Fruit fly (Drosophila melanogaster) whole organism, embryonic: Measurements from ENCODE around the gene CG17187.

Source experiments
- Abd-B ChIP-seq: fragments of 200-800 bp; sonication (Bioruptor generic); optimal IDR thresholded peaks from 2 replicates; lab custom pipeline; 2018; ENCODE audit warnings: missing biosample characterization, mild to moderate bottlenecking, missing genetic modification characterization, moderate library complexity
- Bteb2 ChIP-seq: fragments of 200-800 bp; sonication (Bioruptor generic); optimal IDR thresholded peaks from 2 replicates; lab custom pipeline; 2016; ENCODE audit warnings: missing biosample characterization, missing genetic modification characterization
- CG10267 ChIP-seq: fragments of 200-800 bp; sonication (Bioruptor generic); optimal IDR thresholded peaks from 2 replicates; lab custom pipeline; 2018; ENCODE audit warnings: missing biosample characterization, mild to moderate bottlenecking, missing genetic modification characterization, moderate library complexity
- CG10366 ChIP-seq: fragments of 200-800 bp; sonication (Bioruptor generic); IDR thresholded peaks from 2 replicates; pipeline ENCODE4 v1.3.6; 2022; ENCODE audit warnings: missing biosample characterization, missing genetic modification characterization
- CG11093 ChIP-seq: fragments of 200-800 bp; sonication (Bioruptor generic); IDR thresholded peaks from 3 replicates; pipeline ENCODE4 v1.3.6; 2022; ENCODE audit warnings: missing biosample characterization, missing genetic modification characterization
- CG12219 ChIP-seq: fragments of 200-800 bp; sonication (Bioruptor generic); optimal IDR thresholded peaks from 3 replicates; lab custom pipeline; 2018; ENCODE audit warnings: missing biosample characterization, mild to moderate bottlenecking, missing genetic modification characterization
- CG15696 ChIP-seq: fragments of 200-800 bp; sonication (Bioruptor generic); optimal IDR thresholded peaks from 2 replicates; lab custom pipeline; 2019; ENCODE audit warnings: missing biosample characterization, mild to moderate bottlenecking, missing genetic modification characterization, moderate library complexity
- CG18262 ChIP-seq: fragments of 200-800 bp; optimal IDR thresholded peaks from 3 replicates; lab custom pipeline; 2019; ENCODE audit warnings: missing biosample characterization, mild to moderate bottlenecking, missing genetic modification characterization, moderate library complexity
- CG2889 ChIP-seq: fragments of 200-800 bp; sonication (Bioruptor generic); IDR thresholded peaks from 3 replicates; pipeline ENCODE4 v1.3.6; 2022; ENCODE audit warnings: missing biosample characterization, missing genetic modification characterization
- CG31365 ChIP-seq: fragments of 200-800 bp; sonication (Bioruptor generic); optimal IDR thresholded peaks from 2 replicates; lab custom pipeline; 2018; ENCODE audit warnings: missing biosample characterization, mild to moderate bottlenecking, missing genetic modification characterization
- CG32532 ChIP-seq: fragments of 200-800 bp; sonication (Bioruptor generic); IDR thresholded peaks from 2 replicates; pipeline ENCODE4 v1.3.6; 2022; ENCODE audit warnings: missing biosample characterization, missing genetic modification characterization
- CG32772 ChIP-seq: fragments of 200-800 bp; sonication (Bioruptor generic); IDR thresholded peaks from 2 replicates; pipeline ENCODE4 v1.3.6; 2022; ENCODE audit warnings: missing biosample characterization, missing genetic modification characterization
- CG4617 ChIP-seq: fragments of 200-800 bp; sonication (Bioruptor generic); optimal IDR thresholded peaks from 3 replicates; lab custom pipeline; 2016; ENCODE audit warnings: missing biosample characterization, missing genetic modification characterization, borderline replicate concordance
- CG4854 ChIP-seq: fragments of 200-800 bp; sonication (Bioruptor generic); optimal IDR thresholded peaks from 2 replicates; lab custom pipeline; 2016; ENCODE audit warnings: missing biosample characterization, missing genetic modification characterization, inconsistent platforms
- CG6254 ChIP-seq: fragments of 200-800 bp; sonication (Bioruptor generic); optimal IDR thresholded peaks from 3 replicates; lab custom pipeline; 2017; ENCODE audit warnings: mild to moderate bottlenecking, missing biosample characterization, missing genetic modification reagents, missing genetic modification characterization
- CG6272 ChIP-seq: fragments of 200-800 bp; sonication (Bioruptor generic); IDR thresholded peaks from 2 replicates; pipeline ENCODE4 v1.3.6; 2022; ENCODE audit warnings: missing biosample characterization, missing genetic modification characterization
- CG6689 ChIP-seq: fragments of 200-800 bp; sonication (Bioruptor generic); IDR thresholded peaks from 2 replicates; pipeline ENCODE4 v1.3.6; 2022; ENCODE audit warnings: missing biosample characterization, missing genetic modification characterization
- CG6854 ChIP-seq: fragments of 200-800 bp; sonication (Bioruptor generic); optimal IDR thresholded peaks from 3 replicates; lab custom pipeline; 2017; ENCODE audit warnings: missing biosample characterization, mild to moderate bottlenecking, missing genetic modification characterization
- CG7357 ChIP-seq: fragments of 200-800 bp; sonication (Bioruptor generic); IDR thresholded peaks from 3 replicates; pipeline ENCODE4 v1.3.6; 2022; ENCODE audit warnings: missing biosample characterization, missing genetic modification characterization
- CG8281 ChIP-seq: fragments of 200-800 bp; sonication (Bioruptor generic); optimal IDR thresholded peaks from 2 replicates; lab custom pipeline; 2018; ENCODE audit warnings: missing biosample characterization, mild to moderate bottlenecking, missing genetic modification characterization, moderate library complexity
- CG9215 ChIP-seq: fragments of 200-800 bp; sonication (Bioruptor generic); IDR thresholded peaks from 2 replicates; pipeline ENCODE4 v1.3.6; 2022; ENCODE audit warnings: missing biosample characterization, missing genetic modification characterization
- CrebB ChIP-seq: fragments of 200-800 bp; sonication (Bioruptor generic); optimal IDR thresholded peaks from 3 replicates; lab custom pipeline; 2018; ENCODE audit warnings: missing biosample characterization, mild to moderate bottlenecking, missing genetic modification characterization
- D19B ChIP-seq: fragments of 200-800 bp; sonication (Bioruptor generic); optimal IDR thresholded peaks from 2 replicates; lab custom pipeline; 2017; ENCODE audit warnings: missing biosample characterization, mild to moderate bottlenecking, missing genetic modification characterization
- Dll ChIP-seq: fragments of 200-800 bp; sonication (Bioruptor generic); IDR thresholded peaks from 4 replicates; pipeline ENCODE4 v1.3.6; 2022; ENCODE audit warnings: missing biosample characterization, missing genetic modification characterization; ENCODE audit not compliant: partially characterized antibody
- Doc3 ChIP-seq: fragments of 200-800 bp; sonication (Bioruptor generic); IDR thresholded peaks from 3 replicates; pipeline ENCODE4 v1.3.6; 2022; ENCODE audit warnings: missing biosample characterization, missing genetic modification characterization; ENCODE audit not compliant: partially characterized antibody
- Fer3 ChIP-seq: fragments of 200-800 bp; sonication (Bioruptor generic); optimal IDR thresholded peaks from 2 replicates; lab custom pipeline; 2018; ENCODE audit warnings: missing biosample characterization, mild to moderate bottlenecking, missing genetic modification characterization, moderate library complexity
- H2.0 ChIP-seq: fragments of 200-800 bp; sonication (Bioruptor generic); IDR thresholded peaks from 2 replicates; pipeline ENCODE4 v1.3.6; 2022; ENCODE audit warnings: missing biosample characterization, missing genetic modification characterization
- Hey ChIP-seq: fragments of 200-800 bp; sonication (Bioruptor generic); optimal IDR thresholded peaks from 3 replicates; lab custom pipeline; 2018; ENCODE audit warnings: missing biosample characterization, mild to moderate bottlenecking, missing genetic modification characterization
- Hr39 ChIP-seq: fragments of >200 bp; optimal IDR thresholded peaks from 2 replicates; lab custom pipeline; 2017
- Nf-YA ChIP-seq: fragments of 200-800 bp; sonication (Bioruptor generic); IDR thresholded peaks from 2 replicates; pipeline ENCODE4 v1.3.6; 2022; ENCODE audit warnings: missing biosample characterization, missing genetic modification characterization
- Sox102F ChIP-seq: fragments of 200-800 bp; sonication (Bioruptor generic); optimal IDR thresholded peaks from 2 replicates; lab custom pipeline; 2018; ENCODE audit warnings: missing biosample characterization, mild to moderate bottlenecking, missing genetic modification characterization, moderate library complexity
- ash1 ChIP-seq: fragments of 200-800 bp; sonication (Bioruptor generic); optimal IDR thresholded peaks from 2 replicates; lab custom pipeline; 2018; ENCODE audit warnings: missing biosample characterization, mild to moderate bottlenecking, missing genetic modification characterization
- ci ChIP-seq: fragments of 200-800 bp; sonication (Bioruptor generic); IDR thresholded peaks from 3 replicates; pipeline ENCODE4 v1.3.6; 2022; ENCODE audit warnings: missing biosample characterization, missing genetic modification characterization
- disco-r ChIP-seq: fragments of 200-800 bp; sonication (Bioruptor generic); optimal IDR thresholded peaks from 2 replicates; lab custom pipeline; 2016; ENCODE audit warnings: missing biosample characterization, missing genetic modification characterization
- ewg ChIP-seq: fragments of 200-800 bp; sonication (Bioruptor generic); optimal IDR thresholded peaks from 3 replicates; lab custom pipeline; 2017; ENCODE audit warnings: mild to moderate bottlenecking, missing biosample characterization, missing genetic modification reagents, missing genetic modification characterization
- gro ChIP-seq: fragments of 200-800 bp; sonication (Bioruptor generic); optimal IDR thresholded peaks from 2 replicates; lab custom pipeline; 2016; ENCODE audit warnings: missing biosample characterization, missing genetic modification characterization
- her ChIP-seq: fragments of 200-800 bp; sonication (Bioruptor generic); optimal IDR thresholded peaks from 2 replicates; lab custom pipeline; 2016; ENCODE audit warnings: missing biosample characterization, missing genetic modification characterization
- hth ChIP-seq: fragments of >200 bp; optimal IDR thresholded peaks from 2 replicates; lab custom pipeline; 2017; ENCODE audit warnings: inconsistent platforms
- lmd ChIP-seq: fragments of 200-800 bp; sonication (Bioruptor generic); IDR thresholded peaks from 2 replicates; pipeline ENCODE4 v1.3.6; 2022; ENCODE audit warnings: missing biosample characterization, missing genetic modification characterization
- lov ChIP-seq, 2 experiments: fragments of 200-800 bp in 1 of 2; fragments of >200 bp in 1 of 2; sonication (Bioruptor generic) in 1 of 2; IDR thresholded peaks in 1 of 2; optimal IDR thresholded peaks in 1 of 2; 2 replicates in 1 of 2; 3 replicates in 1 of 2; pipeline versions ENCODE4 v1.3.6 to Lab custom; 2017 to 2022; ENCODE audit warnings: missing biosample characterization in 1 of 2, missing genetic modification characterization in 1 of 2
- oc ChIP-seq: fragments of 200-800 bp; sonication (Bioruptor generic); optimal IDR thresholded peaks from 2 replicates; lab custom pipeline; 2018; ENCODE audit warnings: missing biosample characterization, mild to moderate bottlenecking, missing genetic modification characterization, moderate library complexity
- pfk ChIP-seq: fragments of 200-800 bp; sonication (Bioruptor generic); optimal IDR thresholded peaks from 2 replicates; lab custom pipeline; 2018; ENCODE audit warnings: missing biosample characterization, mild to moderate bottlenecking, missing genetic modification characterization, moderate library complexity
- pho ChIP-seq: fragments of 200-800 bp; sonication (Bioruptor generic); optimal IDR thresholded peaks from 2 replicates; lab custom pipeline; 2016; ENCODE audit warnings: missing biosample characterization, missing genetic modification characterization
- rib ChIP-seq: fragments of 200-800 bp; sonication (Bioruptor generic); IDR thresholded peaks from 2 replicates; pipeline ENCODE4 v1.3.6; 2022; ENCODE audit warnings: missing biosample characterization, missing genetic modification characterization
- sens-2 ChIP-seq: fragments of 200-800 bp; sonication (Bioruptor generic); IDR thresholded peaks from 2 replicates; pipeline ENCODE4 v1.3.6; 2022; ENCODE audit warnings: missing biosample characterization, missing genetic modification characterization
- sima ChIP-seq: fragments of 200-800 bp; sonication (Bioruptor generic); optimal IDR thresholded peaks from 2 replicates; lab custom pipeline; 2016; ENCODE audit warnings: missing biosample characterization, missing genetic modification characterization
- sqz ChIP-seq: fragments of 200-800 bp; sonication (Bioruptor generic); optimal IDR thresholded peaks from 3 replicates; lab custom pipeline; 2018; ENCODE audit warnings: missing biosample characterization, mild to moderate bottlenecking, missing genetic modification characterization
- tin ChIP-seq: fragments of 200-800 bp; sonication (Bioruptor generic); optimal IDR thresholded peaks from 3 replicates; lab custom pipeline; 2016; ENCODE audit warnings: missing biosample characterization, missing genetic modification characterization
- tio ChIP-seq: fragments of 200-800 bp; sonication (Bioruptor generic); optimal IDR thresholded peaks from 2 replicates; lab custom pipeline; 2017; ENCODE audit warnings: missing biosample characterization, missing genetic modification characterization, inconsistent platforms
- tup ChIP-seq: fragments of 200-800 bp; sonication (Bioruptor generic); optimal IDR thresholded peaks from 2 replicates; lab custom pipeline; 2016; ENCODE audit warnings: missing biosample characterization, mild to moderate bottlenecking, missing genetic modification characterization, moderate library complexity
- z ChIP-seq: fragments of 200-800 bp; sonication (Bioruptor generic); IDR thresholded peaks from 3 replicates; pipeline ENCODE4 v1.3.6; 2022; ENCODE audit warnings: missing biosample characterization, missing genetic modification characterization

The CG17187 gene

DNA sequence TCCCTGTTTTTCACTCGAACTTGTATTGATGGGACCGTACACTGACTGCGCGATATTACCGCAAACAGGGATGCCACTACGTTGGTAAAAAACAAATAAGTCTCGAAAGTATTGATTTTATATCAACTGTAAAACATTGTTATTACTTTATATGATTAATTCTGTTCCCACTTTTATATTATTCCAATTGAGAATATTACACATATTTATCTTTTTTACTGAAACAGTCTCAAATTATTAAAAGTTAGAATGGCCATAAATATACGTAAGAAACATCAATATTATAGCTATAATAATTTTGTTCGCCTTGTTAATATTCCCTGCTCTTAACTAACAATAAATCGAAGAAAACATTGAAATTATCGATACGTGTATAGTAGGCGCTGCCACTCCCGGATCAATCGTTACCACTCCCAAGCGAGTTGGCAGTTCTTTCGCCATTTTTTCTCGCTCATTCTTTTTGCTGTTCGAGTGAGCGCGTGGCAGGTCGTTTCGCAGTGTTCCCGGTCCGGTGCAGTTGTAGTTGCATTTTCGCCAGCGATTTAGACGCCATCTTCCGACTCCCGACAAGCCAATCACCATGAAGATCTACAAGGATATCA is 21.8 kb downstream of the CG17187 start, which contains the start of the genes SdhC and Tctp (continued):
- TF ChIP-seq tin (GFP tag; lab: Kevin White, UChicago) = peak; percentile 49
- TF ChIP-seq lmd (GFP tag; lab: Robert Waterston, UW) = no peak
- TF ChIP-seq CG7357 (GFP tag; lab: Robert Waterston, UW) = no peak
- TF ChIP-seq Bteb2 (GFP tag; lab: Kevin White, UChicago) = peak; percentile 46
- no peak for TF ChIP-seq CG8281 (tag; lab: Kevin White, UChicago)
- peak; percentile 55 for TF ChIP-seq pho (GFP tag; lab: Kevin White, UChicago)
- no peak for TF ChIP-seq tio (GFP tag; lab: Kevin White, UChicago)
- no peak for TF ChIP-seq CrebB (tag; lab: Kevin White, UChicago)
- no peak for TF ChIP-seq CG31365 (tag; lab: Kevin White, UChicago)
- peak; percentile 38 for TF ChIP-seq CG4617 (GFP tag; lab: Kevin White, UChicago)
- no peak for TF ChIP-seq CG6254
- TF ChIP-seq ash1 (GFP tag; lab: Kevin White, UChicago) = no peak
- no peak for TF ChIP-seq disco-r (GFP tag; lab: Kevin White, UChicago)
- no peak for TF ChIP-seq CG11093 (GFP tag; lab: Robert Waterston, UW)
- no peak for TF ChIP-seq sima (GFP tag; lab: Kevin White, UChicago)
- 0 out of 2 replicates have a peak, but pooled peaks have one; percentile 33 for TF ChIP-seq CG6272
- peak; percentile 57 for TF ChIP-seq CG15696
- no peak for TF ChIP-seq z
- TF ChIP-seq ewg = peak; percentile 17
- no peak for TF ChIP-seq oc
- TF ChIP-seq lov (optimal IDR thresholded peaks at IDR 0.05; lab: Kevin White, UChicago) = no peak
- no peak for TF ChIP-seq lov (GFP tag; IDR thresholded peaks at IDR 0.05; lab: Robert Waterston, UW)
- TF ChIP-seq Abd-B (GFP tag; lab: Kevin White, UChicago) = peak; percentile 46
- peak; percentile 74; the same call in 1 of the 2 replicates for TF ChIP-seq rib (GFP tag; lab: Robert Waterston, UW)
- no peak for TF ChIP-seq CG6689
- TF ChIP-seq CG18262 (tag; lab: Kevin White, UChicago) = peak; percentile 62
- no peak for TF ChIP-seq CG4854 (GFP tag; lab: Kevin White, UChicago)
- TF ChIP-seq pfk (GFP tag; lab: Kevin White, UChicago) = peak; percentile 27
- TF ChIP-seq CG32772 (GFP tag; lab: Robert Waterston, UW) = no peak
- no peak for TF ChIP-seq Hey (tag; lab: Kevin White, UChicago)
- peak; percentile 57 for TF ChIP-seq CG32532 (GFP tag; lab: Robert Waterston, UW)
- no peak for TF ChIP-seq sqz (GFP tag; lab: Kevin White, UChicago)
- no peak for TF ChIP-seq Sox102F (GFP tag; lab: Kevin White, UChicago)
- peak; percentile 61; the same call in 3 of the 4 replicates for TF ChIP-seq Dll
- TF ChIP-seq Hr39 = no peak
- no peak for TF ChIP-seq hth (lab: Kevin White, UChicago)
- no peak for TF ChIP-seq Nf-YA (GFP tag; lab: Robert Waterston, UW)
- TF ChIP-seq tup (GFP tag; lab: Kevin White, UChicago) = no peak
- TF ChIP-seq her = no peak
- TF ChIP-seq H2.0 = no peak
- TF ChIP-seq D19B (GFP tag; lab: Kevin White, UChicago) = peak; percentile 15
- TF ChIP-seq CG6854 (GFP tag; lab: Kevin White, UChicago) = no peak
- no peak for TF ChIP-seq CG2889 (GFP tag; lab: Robert Waterston, UW)
- TF ChIP-seq Fer3 (tag; lab: Kevin White, UChicago) = peak; percentile 40
- TF ChIP-seq ci (GFP tag; lab: Robert Waterston, UW) = peak; percentile 23; the same call in 1 of the 3 replicates
- TF ChIP-seq CG10267 (tag; lab: Kevin White, UChicago) = peak; percentile 76
- TF ChIP-seq CG9215 (GFP tag; lab: Robert Waterston, UW) = peak; percentile 18; the same call in 1 of the 2 replicates
- TF ChIP-seq CG12219 (GFP tag; lab: Kevin White, UChicago) = no peak
- TF ChIP-seq CG10366 (GFP tag; lab: Robert Waterston, UW) = no peak
- peak; percentile 57; the same call in 2 of the 3 replicates for TF ChIP-seq Doc3
- no peak for TF ChIP-seq gro (GFP tag; lab: Kevin White, UChicago)
- no peak for TF ChIP-seq sens-2 (GFP tag; lab: Robert Waterston, UW)
